Worm (Caenorhabditis elegans) whole organism, early embryonic: ENCODE measurements around the gene Y54F10BM.22.

Experiments
- B0310.2 ChIP-seq: sonication (generic microtip); optimal IDR thresholded peaks from 2 replicates; lab custom pipeline; 2016; ENCODE audit warnings: mild to moderate bottlenecking, missing genetic modification characterization, missing compliant biosample characterization
- ama-1 ChIP-seq: fragments of 150-350 bp; optimal IDR thresholded peaks from 2 replicates; lab custom pipeline; 2014
- flt-1 ChIP-seq: fragments of 200-800 bp; sonication (Bioruptor generic); IDR thresholded peaks from 2 replicates; pipeline ENCODE4 v1.3.6; 2022; ENCODE audit warnings: missing genetic modification characterization, missing compliant biosample characterization
- pes-1 ChIP-seq: fragments of 200-800 bp; sonication (Bioruptor generic); IDR thresholded peaks from 2 replicates; pipeline ENCODE4 v1.3.6; 2022; ENCODE audit warnings: missing genetic modification reagents, missing genetic modification characterization, missing compliant biosample characterization
- tbx-37 ChIP-seq: fragments of 200-800 bp; sonication (Bioruptor generic); conservative IDR thresholded peaks from 2 replicates; pipeline ENCODE4 v1.3.6; 2022; ENCODE audit warnings: missing genetic modification reagents, missing genetic modification characterization, missing compliant biosample characterization
- tra-4 ChIP-seq: sonication (generic microtip); optimal IDR thresholded peaks from 2 replicates; lab custom pipeline; 2017; ENCODE audit warnings: missing genetic modification characterization, missing compliant biosample characterization

ce11 chrIII:2294736-2295135 lies 14.0 kb downstream of the Y54F10BM.22 start:
- TF ChIP-seq flt-1 (GFP tag; lab: Robert Waterston, UW): no peak
- TF ChIP-seq pes-1 (GFP tag; lab: Robert Waterston, UW): no peak
- TF ChIP-seq B0310.2: no peak
- TF ChIP-seq ama-1 (lab: Kevin White, UChicago): no peak
- TF ChIP-seq tra-4 (tag; lab: Kevin White, UChicago): no peak
- no peak for TF ChIP-seq tbx-37 (GFP tag; lab: Robert Waterston, UW)
